Fruit fly (Drosophila melanogaster) S2 (cell line): Measurements from ENCODE around the gene ftz-f1.

Experiments used
- CG8478 ChIP-seq: fragments of >200 bp; optimal IDR thresholded peaks from 2 replicates; lab custom pipeline; 2018
- CTCF ChIP-seq, 2 experiments: fragments of >200 bp; optimal IDR thresholded peaks; 2 replicates each; lab custom pipeline; 2018

DNA sequence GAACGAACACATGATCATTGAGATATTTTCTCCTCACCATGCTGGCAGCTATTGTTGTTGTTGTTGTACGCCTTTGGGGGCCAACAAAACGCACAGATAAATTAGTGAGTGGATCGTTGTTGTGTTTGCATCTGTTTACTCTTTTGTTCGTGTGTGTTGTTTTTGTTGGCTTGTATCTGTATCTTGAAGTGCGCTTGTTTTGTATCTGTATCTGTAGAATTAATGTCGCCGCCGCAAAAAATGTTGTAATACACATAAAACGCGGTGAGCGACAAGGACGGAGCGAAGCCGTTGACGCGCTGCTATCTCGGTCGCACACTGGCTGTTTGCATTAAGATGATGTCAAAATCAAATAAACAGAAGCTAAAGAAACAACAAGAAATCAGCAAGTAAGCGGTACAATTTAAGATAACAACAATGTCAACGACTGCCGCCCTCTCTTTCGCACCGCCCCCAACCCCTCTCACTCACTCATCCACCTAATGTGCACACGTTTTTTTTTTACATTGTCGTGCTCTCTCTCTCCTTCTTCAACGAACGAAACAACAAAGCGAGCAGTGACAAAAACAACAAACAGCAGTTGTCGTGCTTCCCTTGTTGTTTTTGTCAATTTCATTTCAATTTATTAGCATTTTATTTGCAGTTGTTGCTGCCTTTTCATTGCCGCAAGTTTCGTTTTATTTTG, 13.0 kb upstream of the ftz-f1 start:
- no peak for TF ChIP-seq CG8478
- no peak for TF ChIP-seq CTCF (optimal IDR thresholded peaks at IDR 0.05; lab: Kevin White, UChicago)
